Worm (Caenorhabditis elegans): ENCODE results near the gene ubxn-2.
"Not testable (repeated sequence)": the region's sequence is repeated elsewhere in the genome, so short reads cannot be mapped to it uniquely, and the experiment has no call there.

ubxn-2 gene

ce11 chrIV:2674915-2675314 is 50.7 kb downstream of the ubxn-2 start, which contains the start of gene gpx-4:
Gene gpx-4, minus strand, starts transcription at chrIV:2675015.
- not testable (repeated sequence) for TF ChIP-seq unc-39 (tag; optimal IDR thresholded peaks at IDR 0.05); zip-8 (tag; optimal IDR thresholded peaks at IDR 0.05); unc-120 (tag; optimal IDR thresholded peaks at IDR 0.05; ENCODE audit: poor library complexity, severe bottlenecking)

DNA sequence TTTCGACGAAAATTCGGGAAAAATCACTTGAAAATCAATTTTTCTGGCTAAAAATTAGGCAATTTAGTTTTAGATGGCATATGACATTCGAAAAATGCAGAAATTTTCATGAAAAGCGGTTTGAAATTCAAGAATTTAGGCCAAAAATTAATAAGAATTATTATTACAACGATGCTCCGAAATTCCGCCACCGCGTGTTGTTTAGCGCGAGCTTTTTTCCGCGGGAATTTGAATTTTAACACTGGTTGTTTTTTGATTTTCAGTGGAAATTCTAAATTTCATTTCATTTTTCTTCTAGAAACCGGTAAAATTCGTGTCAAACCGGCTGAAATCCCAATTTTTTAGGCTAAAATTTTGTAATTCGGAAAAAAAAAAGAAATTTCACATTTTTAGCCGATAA is 55.0 kb downstream of the ubxn-2 start:
- TF ChIP-seq mep-1 (tag; optimal IDR thresholded peaks at IDR 0.05) (no peak), ces-1 (GFP tag; optimal IDR thresholded peaks at IDR 0.05) (no peak), cnd-1 (tag; optimal IDR thresholded peaks at IDR 0.05) (no peak), lin-13 (tag; optimal IDR thresholded peaks at IDR 0.05) (no peak), snpc-4 (tag; optimal IDR thresholded peaks at IDR 0.05) (no peak), tbx-8 (GFP tag; optimal IDR thresholded peaks at IDR 0.05) (no peak), flh-1 (GFP tag; optimal IDR thresholded peaks at IDR 0.05) (no peak), hlh-1 (tag; optimal IDR thresholded peaks at IDR 0.05) (no peak), lsy-2 (tag; optimal IDR thresholded peaks at IDR 0.05) (no peak), ceh-83 (GFP tag; optimal IDR thresholded peaks at IDR 0.05) (no peak), elt-1 (tag; optimal IDR thresholded peaks at IDR 0.05; ENCODE audit: borderline replicate concordance, insufficient read depth) (no peak), nhr-76 (tag; optimal IDR thresholded peaks at IDR 0.05) (no peak), ceh-39 (tag; optimal IDR thresholded peaks at IDR 0.05) (no peak), nhr-28 (tag; optimal IDR thresholded peaks at IDR 0.05) (no peak)

Measured in whole organism, mixed stage, embryonic.